Worm (Caenorhabditis elegans) whole organism, L4 larva: ENCODE results near the gene B0365.9.

ENCODE experiments used
- egl-27 ChIP-seq: sonication (generic microtip); optimal IDR thresholded peaks from 3 replicates; lab custom pipeline; 2017; ENCODE audit warnings: missing biosample characterization, missing genetic modification reagents, missing genetic modification characterization
- lsy-2 ChIP-seq, 2 experiments: fragments of 150-350 bp in 1 of 2; sonication (generic microtip) in 1 of 2; optimal IDR thresholded peaks; 2 replicates each; lab custom pipeline; 2014 to 2017; ENCODE audit warnings: missing biosample characterization in 2 of 2, missing genetic modification characterization in 2 of 2
- nhr-25 ChIP-seq: sonication (generic microtip); optimal IDR thresholded peaks from 2 replicates; lab custom pipeline; 2017; ENCODE audit warnings: missing genetic modification characterization, mild to moderate bottlenecking, missing compliant biosample characterization, antibody characterized with exemption, moderate library complexity, borderline replicate concordance; ENCODE audit not compliant: insufficient read depth
- ztf-11 ChIP-seq: fragments of 150-350 bp; optimal IDR thresholded peaks from 2 replicates; lab custom pipeline; 2014; ENCODE audit warnings: missing biosample characterization, missing genetic modification characterization

ce11 chrV:13161052-13161451 is 27.7 kb upstream of the B0365.9 start:
- TF ChIP-seq lsy-2 (tag; optimal IDR thresholded peaks at IDR 0.05; lab: Kevin White, UChicago) (no peak), ztf-11 (no peak), nhr-25 (tag; lab: Kevin White, UChicago) (no peak), egl-27 (tag; lab: Kevin White, UChicago) (no peak)
